Fruit fly (Drosophila melanogaster) whole organism, embryonic: ENCODE results near the gene mv.

Experiments used
- Atf-2 ChIP-seq: fragments of 200-800 bp; sonication (Bioruptor generic); optimal IDR thresholded peaks from 2 replicates; lab custom pipeline; 2016; ENCODE audit warnings: missing biosample characterization, missing genetic modification characterization
- Atf3 ChIP-seq: fragments of 200-800 bp; sonication (Bioruptor generic); optimal IDR thresholded peaks from 3 replicates; lab custom pipeline; 2016; ENCODE audit warnings: missing biosample characterization, missing genetic modification characterization
- BtbVII ChIP-seq: fragments of 200-800 bp; sonication (Bioruptor generic); optimal IDR thresholded peaks from 3 replicates; lab custom pipeline; 2017; ENCODE audit warnings: missing biosample characterization, mild to moderate bottlenecking, missing genetic modification characterization
- CG10366 ChIP-seq: fragments of 200-800 bp; sonication (Bioruptor generic); IDR thresholded peaks from 2 replicates; pipeline ENCODE4 v1.3.6; 2022; ENCODE audit warnings: missing biosample characterization, missing genetic modification characterization
- CG10959 ChIP-seq: fragments of 200-800 bp; sonication (Bioruptor generic); IDR thresholded peaks from 2 replicates; pipeline ENCODE4 v1.3.6; 2022; ENCODE audit warnings: missing biosample characterization, missing genetic modification characterization
- CG11560 ChIP-seq: fragments of 200-800 bp; sonication (Bioruptor generic); IDR thresholded peaks from 3 replicates; pipeline ENCODE4 v1.3.6; 2022; ENCODE audit warnings: missing biosample characterization, missing genetic modification characterization
- CG1233 ChIP-seq: fragments of 200-800 bp; sonication (Bioruptor generic); optimal IDR thresholded peaks from 4 replicates; lab custom pipeline; 2018; ENCODE audit warnings: missing biosample characterization, mild to moderate bottlenecking, missing genetic modification characterization
- CG12769 ChIP-seq: fragments of 200-800 bp; sonication (Bioruptor generic); optimal IDR thresholded peaks from 2 replicates; lab custom pipeline; 2019; ENCODE audit warnings: missing biosample characterization, mild to moderate bottlenecking, missing genetic modification characterization, moderate library complexity
- CG13424 ChIP-seq: fragments of 200-800 bp; sonication (Bioruptor generic); optimal IDR thresholded peaks from 2 replicates; lab custom pipeline; 2019; ENCODE audit warnings: missing biosample characterization, mild to moderate bottlenecking, missing genetic modification characterization, moderate library complexity
- CG14014 ChIP-seq: fragments of 200-800 bp; sonication (Bioruptor generic); IDR thresholded peaks from 2 replicates; pipeline ENCODE4 v1.3.6; 2022; ENCODE audit warnings: missing biosample characterization, missing genetic modification characterization
- CG1603 ChIP-seq: fragments of 200-800 bp; sonication (Bioruptor generic); optimal IDR thresholded peaks from 2 replicates; lab custom pipeline; 2019; ENCODE audit warnings: missing biosample characterization, mild to moderate bottlenecking, missing genetic modification characterization, moderate library complexity
- CG2889 ChIP-seq: fragments of 200-800 bp; sonication (Bioruptor generic); IDR thresholded peaks from 3 replicates; pipeline ENCODE4 v1.3.6; 2022; ENCODE audit warnings: missing biosample characterization, missing genetic modification characterization
- CG30403 ChIP-seq: fragments of 200-800 bp; sonication (Bioruptor generic); optimal IDR thresholded peaks from 3 replicates; lab custom pipeline; 2016; ENCODE audit warnings: missing biosample characterization, missing genetic modification characterization
- CG32532 ChIP-seq: fragments of 200-800 bp; sonication (Bioruptor generic); IDR thresholded peaks from 2 replicates; pipeline ENCODE4 v1.3.6; 2022; ENCODE audit warnings: missing biosample characterization, missing genetic modification characterization
- CG32772 ChIP-seq: fragments of 200-800 bp; sonication (Bioruptor generic); IDR thresholded peaks from 2 replicates; pipeline ENCODE4 v1.3.6; 2022; ENCODE audit warnings: missing biosample characterization, missing genetic modification characterization
- CG3726 ChIP-seq: fragments of 200-800 bp; sonication (Bioruptor generic); IDR thresholded peaks from 3 replicates; pipeline ENCODE4, ENCODE4 v1.3.6; 2022; ENCODE audit warnings: missing biosample characterization, missing genetic modification characterization
- CG3847 ChIP-seq: fragments of 200-800 bp; sonication (Bioruptor generic); IDR thresholded peaks from 2 replicates; pipeline ENCODE4 v1.3.6; 2022; ENCODE audit warnings: missing biosample characterization, missing genetic modification characterization
- CG4730 ChIP-seq: fragments of 200-800 bp; sonication (Bioruptor generic); IDR thresholded peaks from 2 replicates; pipeline ENCODE4 v1.3.6; 2022; ENCODE audit warnings: missing biosample characterization, missing genetic modification characterization
- CG6683 ChIP-seq: fragments of 200-800 bp; sonication (Bioruptor generic); optimal IDR thresholded peaks from 2 replicates; lab custom pipeline; 2017; ENCODE audit warnings: missing biosample characterization, mild to moderate bottlenecking, missing genetic modification characterization, missing genetic modification reagents
- CG6689 ChIP-seq: fragments of 200-800 bp; sonication (Bioruptor generic); IDR thresholded peaks from 2 replicates; pipeline ENCODE4 v1.3.6; 2022; ENCODE audit warnings: missing biosample characterization, missing genetic modification characterization
- CG8388 ChIP-seq: fragments of 200-800 bp; sonication (Bioruptor generic); optimal IDR thresholded peaks from 2 replicates; lab custom pipeline; 2019; ENCODE audit warnings: missing biosample characterization, mild to moderate bottlenecking, missing genetic modification characterization, moderate library complexity
- CG9727 ChIP-seq: fragments of 200-800 bp; sonication (Bioruptor generic); optimal IDR thresholded peaks from 3 replicates; lab custom pipeline; 2017; ENCODE audit warnings: missing biosample characterization, mild to moderate bottlenecking, missing genetic modification characterization
- Dbx ChIP-seq: fragments of 200-800 bp; sonication (Bioruptor generic); IDR thresholded peaks from 3 replicates; pipeline ENCODE4 v1.3.6; 2022; ENCODE audit warnings: missing biosample characterization, missing genetic modification characterization
- Deaf1 ChIP-seq: fragments of 200-800 bp; optimal IDR thresholded peaks from 3 replicates; lab custom pipeline; 2019; ENCODE audit warnings: missing biosample characterization, mild to moderate bottlenecking, missing genetic modification characterization, moderate library complexity
- Dip2 ChIP-seq: fragments of 200-800 bp; sonication (Bioruptor generic); IDR thresholded peaks from 2 replicates; pipeline ENCODE4 v1.3.6; 2022; ENCODE audit warnings: missing biosample characterization, missing genetic modification characterization
- Drgx ChIP-seq: fragments of 200-800 bp; sonication (Bioruptor generic); IDR thresholded peaks from 2 replicates; pipeline ENCODE4 v1.3.6; 2022; ENCODE audit warnings: missing biosample characterization, missing genetic modification characterization
- E2f1 ChIP-seq: fragments of 200-800 bp; sonication (Bioruptor generic); IDR thresholded peaks from 2 replicates; pipeline ENCODE4 v1.3.6; 2022; ENCODE audit warnings: missing biosample characterization, missing genetic modification characterization
- Fer3 ChIP-seq: fragments of 200-800 bp; sonication (Bioruptor generic); optimal IDR thresholded peaks from 2 replicates; lab custom pipeline; 2018; ENCODE audit warnings: missing biosample characterization, mild to moderate bottlenecking, missing genetic modification characterization, moderate library complexity
- Hmx ChIP-seq: fragments of 200-800 bp; sonication (Bioruptor generic); optimal IDR thresholded peaks from 2 replicates; lab custom pipeline; 2016; ENCODE audit warnings: missing biosample characterization, missing genetic modification characterization
- Hr51 ChIP-seq, 2 experiments: fragments of 200-800 bp; sonication (Bioruptor generic); optimal IDR thresholded peaks; 2 replicates in 1 of 2; 3 replicates in 1 of 2; lab custom pipeline; 2016 to 2018; ENCODE audit warnings: missing biosample characterization in 2 of 2, missing genetic modification characterization in 2 of 2, mild to moderate bottlenecking in 1 of 2, moderate library complexity in 1 of 2
- MBD-R2 ChIP-seq: fragments of 200-800 bp; sonication (Bioruptor generic); IDR thresholded peaks from 2 replicates; pipeline ENCODE4 v1.3.6; 2022; ENCODE audit warnings: missing biosample characterization, missing genetic modification characterization
- Med ChIP-seq: fragments of 200-800 bp; sonication (Bioruptor generic); peaks from one replicate; lab custom pipeline; 2016; ENCODE audit warnings: missing biosample characterization, missing genetic modification characterization, mild to moderate bottlenecking, inconsistent platforms, moderate library complexity
- Ptx1 ChIP-seq: fragments of 200-800 bp; sonication (Bioruptor generic); IDR thresholded peaks from 2 replicates; pipeline ENCODE4 v1.3.6; 2022; ENCODE audit warnings: missing biosample characterization, missing genetic modification characterization
- Ravus ChIP-seq: fragments of 200-800 bp; sonication (Bioruptor generic); IDR thresholded peaks from 2 replicates; pipeline ENCODE4 v1.3.6; 2022; ENCODE audit warnings: missing biosample characterization, missing genetic modification characterization
- Rx ChIP-seq: fragments of 200-800 bp; sonication (Bioruptor generic); IDR thresholded peaks from 2 replicates; pipeline ENCODE4 v1.3.6; 2022; ENCODE audit warnings: missing biosample characterization, missing genetic modification characterization
- Xbp1 ChIP-seq: fragments of 200-800 bp; sonication (Bioruptor generic); optimal IDR thresholded peaks from 3 replicates; lab custom pipeline; 2016; ENCODE audit warnings: missing biosample characterization, mild to moderate bottlenecking, missing genetic modification characterization
- Xrp1 ChIP-seq: fragments of 200-800 bp; sonication (Bioruptor generic); IDR thresholded peaks from 2 replicates; pipeline ENCODE4 v1.3.6; 2022; ENCODE audit warnings: missing biosample characterization, missing genetic modification characterization
- bcd ChIP-seq: fragments of 200-800 bp; sonication (Bioruptor generic); optimal IDR thresholded peaks from 2 replicates; lab custom pipeline; 2017; ENCODE audit warnings: missing biosample characterization, mild to moderate bottlenecking, missing genetic modification characterization
- cato ChIP-seq: fragments of 200-800 bp; sonication (Bioruptor generic); optimal IDR thresholded peaks from 2 replicates; lab custom pipeline; 2016; ENCODE audit warnings: missing biosample characterization, missing genetic modification characterization, borderline replicate concordance
- chif ChIP-seq, 2 experiments: fragments of 200-800 bp; sonication (Bioruptor generic); optimal IDR thresholded peaks; 3 replicates each; lab custom pipeline; 2016; ENCODE audit warnings: missing biosample characterization in 2 of 2, missing genetic modification characterization in 2 of 2
- dmrt99B ChIP-seq: fragments of 200-800 bp; sonication (Bioruptor generic); optimal IDR thresholded peaks from 2 replicates; lab custom pipeline; 2018; ENCODE audit warnings: missing biosample characterization, mild to moderate bottlenecking, missing genetic modification characterization, moderate library complexity
- gem ChIP-seq: fragments of 200-800 bp; sonication (Bioruptor generic); optimal IDR thresholded peaks from 2 replicates; lab custom pipeline; 2019; ENCODE audit warnings: missing biosample characterization, mild to moderate bottlenecking, missing genetic modification characterization, moderate library complexity
- grau ChIP-seq: fragments of 200-800 bp; optimal IDR thresholded peaks from 3 replicates; lab custom pipeline; 2019; ENCODE audit warnings: missing biosample characterization, mild to moderate bottlenecking, missing genetic modification characterization, moderate library complexity
- her ChIP-seq: fragments of 200-800 bp; sonication (Bioruptor generic); optimal IDR thresholded peaks from 2 replicates; lab custom pipeline; 2016; ENCODE audit warnings: missing biosample characterization, missing genetic modification characterization
- lmd ChIP-seq: fragments of 200-800 bp; sonication (Bioruptor generic); IDR thresholded peaks from 2 replicates; pipeline ENCODE4 v1.3.6; 2022; ENCODE audit warnings: missing biosample characterization, missing genetic modification characterization
- pfk ChIP-seq: fragments of 200-800 bp; sonication (Bioruptor generic); optimal IDR thresholded peaks from 2 replicates; lab custom pipeline; 2018; ENCODE audit warnings: missing biosample characterization, mild to moderate bottlenecking, missing genetic modification characterization, moderate library complexity
- phol ChIP-seq: fragments of 200-800 bp; sonication (Bioruptor generic); optimal IDR thresholded peaks from 3 replicates; lab custom pipeline; 2018; ENCODE audit warnings: missing biosample characterization, mild to moderate bottlenecking, missing genetic modification characterization, moderate library complexity
- sna ChIP-seq: fragments of 200-800 bp; sonication (Bioruptor generic); IDR thresholded peaks from 2 replicates; pipeline ENCODE4 v1.3.6; 2022; ENCODE audit warnings: missing biosample characterization, missing genetic modification characterization; ENCODE audit not compliant: partially characterized antibody
- ssp ChIP-seq: fragments of 200-800 bp; sonication (Bioruptor generic); IDR thresholded peaks from 2 replicates; pipeline ENCODE4 v1.3.6; 2022; ENCODE audit warnings: missing biosample characterization, missing genetic modification characterization
- stc ChIP-seq: fragments of 200-800 bp; sonication (Bioruptor generic); IDR thresholded peaks from 2 replicates; pipeline ENCODE4 v1.3.6; 2022; ENCODE audit warnings: missing biosample characterization, missing genetic modification characterization
- tgo ChIP-seq: fragments of 200-800 bp; sonication (Bioruptor generic); IDR thresholded peaks from 3 replicates; pipeline ENCODE4 v1.3.6; 2022; ENCODE audit warnings: missing biosample characterization, missing genetic modification characterization

mv gene

dm6 chr3L:1976760-1977159 is 12.8 kb upstream of the mv start (continued):
- TF ChIP-seq Xbp1 (GFP tag; lab: Kevin White, UChicago) (peak; percentile 5), CG11560 (tag; lab: Robert Waterston, UW) (0 out of 3 replicates have a peak, but pooled peaks have one; percentile 16), CG9727 (GFP tag; lab: Kevin White, UChicago) (peak; percentile 31), CG10366 (GFP tag; lab: Robert Waterston, UW) (0 out of 2 replicates have a peak, but pooled peaks have one; percentile 13), gem (tag; lab: Kevin White, UChicago) (peak; percentile 38), CG2889 (GFP tag; lab: Robert Waterston, UW) (0 out of 3 replicates have a peak, but pooled peaks have one; percentile 13), grau (peak; percentile 12), BtbVII (no peak), CG6683 (no peak), chif (GFP tag; optimal IDR thresholded peaks at IDR 0.05; lab: Kevin White, UChicago) (peak in 1 of 2 experiments; percentile 5), lmd (GFP tag; lab: Robert Waterston, UW) (peak; percentile 56), Deaf1 (tag; lab: Kevin White, UChicago) (peak; percentile 22), E2f1 (GFP tag; lab: Robert Waterston, UW) (0 out of 2 replicates have a peak, but pooled peaks have one; percentile 26), phol (tag; lab: Kevin White, UChicago) (no peak), bcd (peak; percentile 8), CG8388 (GFP tag; lab: Kevin White, UChicago) (no peak), pfk (GFP tag; lab: Kevin White, UChicago) (no peak), MBD-R2 (GFP tag; lab: Robert Waterston, UW) (no peak), CG3726 (no peak), Dbx (GFP tag; lab: Robert Waterston, UW) (0 out of 3 replicates have a peak, but pooled peaks have one; percentile 11), Drgx (GFP tag; lab: Robert Waterston, UW) (no peak), Med (GFP tag; lab: Kevin White, UChicago) (peak; percentile 89), her (GFP tag; lab: Kevin White, UChicago) (no peak), CG30403 (GFP tag; lab: Kevin White, UChicago) (peak; percentile 15), Atf3 (GFP tag; lab: Kevin White, UChicago) (no peak), cato (GFP tag; lab: Kevin White, UChicago) (no peak), CG12769 (tag; lab: Kevin White, UChicago) (peak; percentile 38), Ptx1 (GFP tag; lab: Robert Waterston, UW) (peak; percentile 52), CG1233 (GFP tag; lab: Kevin White, UChicago) (peak; percentile 23), sna (GFP tag; lab: Robert Waterston, UW) (no peak), CG14014 (GFP tag; lab: Robert Waterston, UW) (peak; percentile 45; the same call in 1 of the 2 replicates), CG10959 (GFP tag; lab: Robert Waterston, UW) (no peak), CG1603 (tag; lab: Kevin White, UChicago) (peak; percentile 8), Fer3 (tag; lab: Kevin White, UChicago) (peak; percentile 20), CG32532 (peak; percentile 30; the same call in 1 of the 2 replicates), Hr51 (GFP tag; optimal IDR thresholded peaks at IDR 0.05; lab: Kevin White, UChicago) (peak in 1 of 2 experiments; percentile 9), stc (GFP tag; lab: Robert Waterston, UW) (no peak), CG32772 (no peak), CG3847 (peak; percentile 36; the same call in 1 of the 2 replicates), Hmx (no peak), Atf-2 (no peak), Xrp1 (GFP tag; lab: Robert Waterston, UW) (no peak), ssp (GFP tag; lab: Robert Waterston, UW) (peak; percentile 17; the same call in 1 of the 2 replicates), Ravus (no peak), tgo (GFP tag; lab: Robert Waterston, UW) (peak; percentile 35; the same call in 1 of the 3 replicates), CG4730 (GFP tag; lab: Robert Waterston, UW) (no peak), Rx (no peak), CG6689 (peak; percentile 37), Dip2 (GFP tag; lab: Robert Waterston, UW) (no peak), dmrt99B (peak; percentile 40), CG13424 (tag; lab: Kevin White, UChicago) (peak; percentile 6)
